Fruit fly (Drosophila melanogaster) Kc167 (cell line): ENCODE results near the gene ND-B17.
"Not testable (repeated sequence)": the region's sequence is repeated elsewhere in the genome, so short reads cannot be mapped to it uniquely, and the experiment has no call there.

Source experiments
- Myc ChIP-seq: fragments of >200 bp; optimal IDR thresholded peaks from 2 replicates; lab custom pipeline; 2017; ENCODE audit warnings: missing external identifiers
- Sin3A ChIP-seq: fragments of >200 bp; optimal IDR thresholded peaks from 2 replicates; lab custom pipeline; 2018; ENCODE audit warnings: missing external identifiers
- h ChIP-seq: fragments of >200 bp; optimal IDR thresholded peaks from 3 replicates; lab custom pipeline; 2018; ENCODE audit warnings: missing external identifiers
- insv ChIP-seq: fragments of >200 bp; optimal IDR thresholded peaks from 3 replicates; lab custom pipeline; 2018; ENCODE audit warnings: missing external identifiers
- psq ChIP-seq: fragments of >200 bp; optimal IDR thresholded peaks from 2 replicates; lab custom pipeline; 2017; ENCODE audit warnings: missing external identifiers
- ttk ChIP-seq: sonication (Bioruptor generic); optimal IDR thresholded peaks from 2 replicates; lab custom pipeline; 2017; ENCODE audit warnings: missing external identifiers

Gene ND-B17

DNA sequence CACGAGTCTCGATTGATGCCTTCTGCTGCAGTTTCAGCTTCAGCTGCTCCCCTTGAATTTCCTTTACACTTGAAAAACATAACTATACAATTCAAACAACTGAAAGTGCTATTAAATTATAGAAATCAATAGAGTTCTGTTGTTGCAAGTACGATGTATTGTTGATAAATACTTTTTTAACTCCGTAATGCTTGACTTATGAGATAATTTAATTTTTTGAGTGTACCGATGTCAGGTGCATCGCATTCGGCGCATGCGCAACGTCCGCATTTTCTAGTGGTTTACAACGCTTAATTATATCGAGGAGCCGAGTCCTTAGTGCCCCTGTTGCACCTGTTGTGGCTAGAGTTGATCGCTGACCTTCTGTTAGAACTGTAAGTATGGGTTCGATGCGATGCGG is 9.5 kb downstream of the ND-B17 start:
- TF ChIP-seq psq (lab: Kevin White, UChicago) (no peak), h (lab: Kevin White, UChicago) (no peak), Sin3A (lab: Kevin White, UChicago) (no peak), ttk (lab: Kevin White, UChicago) (no peak), Myc (lab: Kevin White, UChicago) (no peak), insv (lab: Kevin White, UChicago) (no peak)

DNA sequence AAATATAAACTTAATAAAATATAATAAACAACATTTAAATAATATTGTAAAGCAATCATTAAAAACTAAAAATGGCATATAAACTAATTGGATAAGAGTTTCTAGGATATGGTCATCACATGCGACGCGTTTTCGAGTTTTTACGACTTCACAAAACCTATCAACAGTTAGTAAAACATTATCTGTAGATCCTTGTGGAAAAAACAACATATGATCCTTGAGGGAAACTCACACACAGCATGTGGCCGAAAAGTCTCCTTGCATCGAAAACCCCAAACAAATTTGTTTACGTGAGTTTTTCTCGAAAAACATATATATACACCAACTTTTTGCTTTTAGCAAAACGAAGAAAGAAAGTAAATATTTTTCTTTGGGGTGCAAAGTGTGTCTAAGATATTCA is 10.0 kb downstream of the ND-B17 start:
- no peak for TF ChIP-seq ttk (lab: Kevin White, UChicago)
- no peak for TF ChIP-seq Sin3A (lab: Kevin White, UChicago)
- no peak for TF ChIP-seq Myc (lab: Kevin White, UChicago)

- TF ChIP-seq Myc (lab: Kevin White, UChicago) = no peak
- no peak for TF ChIP-seq psq (lab: Kevin White, UChicago)
- no peak for TF ChIP-seq h (lab: Kevin White, UChicago)
- TF ChIP-seq Sin3A (lab: Kevin White, UChicago) = no peak
- TF ChIP-seq ttk (lab: Kevin White, UChicago) = no peak
- no peak for TF ChIP-seq insv (lab: Kevin White, UChicago)
These were observed 15.0 kb downstream of the ND-B17 start for dm6 chr2L:15735918-15736317.

DNA sequence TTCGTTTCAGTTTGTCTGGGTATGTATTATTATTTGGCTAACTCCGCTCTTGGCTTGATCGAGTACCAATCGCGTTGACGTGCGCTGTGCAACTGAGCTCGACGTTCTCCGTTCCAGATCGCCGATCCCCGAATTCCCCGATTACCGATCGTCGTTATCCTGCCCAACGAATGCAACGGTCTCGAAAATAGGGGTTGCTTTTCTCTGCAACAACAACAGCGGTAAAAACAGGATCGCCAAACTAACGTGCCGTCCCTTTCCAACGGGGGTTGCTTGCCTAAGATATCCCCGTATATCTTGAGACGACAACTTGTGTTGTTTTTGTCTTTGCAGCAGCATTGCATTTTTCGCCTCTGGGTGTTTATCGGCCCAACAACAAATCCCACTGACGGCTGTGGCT is 19.2 kb downstream of the ND-B17 start:
- TF ChIP-seq h (lab: Kevin White, UChicago) (no peak), psq (lab: Kevin White, UChicago) (no peak), Sin3A (lab: Kevin White, UChicago) (no peak)

DNA sequence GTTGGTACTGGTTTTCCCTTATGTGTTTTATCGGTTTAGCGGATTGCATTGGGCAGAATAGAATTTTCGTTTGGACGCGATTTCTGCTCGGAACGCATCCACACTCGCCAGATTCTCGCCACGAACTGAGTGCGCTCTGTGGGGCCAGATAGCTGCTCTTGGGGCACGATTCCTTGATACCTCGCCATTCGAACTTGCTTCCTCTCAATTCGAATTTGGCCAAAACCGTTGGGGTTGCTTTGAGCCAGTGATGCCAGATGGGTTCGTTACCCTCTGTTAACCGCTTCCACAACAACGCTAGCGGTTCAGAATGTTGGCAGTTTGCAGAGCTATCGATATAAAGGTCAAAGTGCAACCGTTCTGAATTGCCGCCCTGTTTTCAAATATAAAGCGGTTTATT is 32.7 kb downstream of the ND-B17 start, which contains the start of gene stol:
stol (minus strand) TSS at position 101 of the 400 bp plus-strand sequence.
- TF ChIP-seq h, Sin3A, insv (lab: Kevin White, UChicago): not testable (repeated sequence)

dm6 chr2L:15710999-15711398 is 39.9 kb downstream of the ND-B17 start, which contains the start of gene CG43924:
Gene CG43924, minus strand, starts transcription at chr2L:15711099.
- not testable (repeated sequence) for TF ChIP-seq h, Sin3A, ttk (lab: Kevin White, UChicago)

- not testable (repeated sequence) for TF ChIP-seq Sin3A, psq, h (lab: Kevin White, UChicago)
These were observed 46.0 kb downstream of the ND-B17 start, which contains the start of gene CG31827 for dm6 chr2L:15704871-15705270. Gene CG31827, plus strand, starts transcription at chr2L:15705171.
